Fruit fly (Drosophila melanogaster) Kc167 (cell line): ENCODE measurements around the gene Ran-like.

Source experiments
- Myc ChIP-seq: fragments of >200 bp; optimal IDR thresholded peaks from 2 replicates; lab custom pipeline; 2017; ENCODE audit warnings: missing external identifiers
- h ChIP-seq: fragments of >200 bp; optimal IDR thresholded peaks from 3 replicates; lab custom pipeline; 2018; ENCODE audit warnings: missing external identifiers
- insv ChIP-seq: fragments of >200 bp; optimal IDR thresholded peaks from 3 replicates; lab custom pipeline; 2018; ENCODE audit warnings: missing external identifiers
- psq ChIP-seq: fragments of >200 bp; optimal IDR thresholded peaks from 2 replicates; lab custom pipeline; 2017; ENCODE audit warnings: missing external identifiers
- ttk ChIP-seq: sonication (Bioruptor generic); optimal IDR thresholded peaks from 2 replicates; lab custom pipeline; 2017; ENCODE audit warnings: missing external identifiers

dm6 chr3L:15504687-15505086 lies 19.5 kb upstream of the Ran-like start, which contains the start of gene CG7857:
- no peak for TF ChIP-seq h (lab: Kevin White, UChicago)
- no peak for TF ChIP-seq ttk (lab: Kevin White, UChicago)
- no peak for TF ChIP-seq Myc (lab: Kevin White, UChicago)
- TF ChIP-seq insv (lab: Kevin White, UChicago), result no peak
- no peak for TF ChIP-seq psq (lab: Kevin White, UChicago)
